Worm (Caenorhabditis elegans): ENCODE results near the gene F55A11.4.

The F55A11.4 gene

ce11 chrV:11818064-11818463 lies 47.8 kb downstream of the F55A11.4 start:
- TF ChIP-seq ets-4 (tag; optimal IDR thresholded peaks at IDR 0.05): no peak
- TF ChIP-seq ceh-34 (tag; optimal IDR thresholded peaks at IDR 0.05): no peak
- no peak for TF ChIP-seq pha-2 (tag; optimal IDR thresholded peaks at IDR 0.05)
- TF ChIP-seq C38D4.7 (GFP tag; optimal IDR thresholded peaks at IDR 0.05): no peak
- no peak for TF ChIP-seq ceh-45 (GFP tag; IDR thresholded peaks at IDR 0.05)
- no peak for TF ChIP-seq fkh-6 (tag; optimal IDR thresholded peaks at IDR 0.05)
- no peak for TF ChIP-seq ceh-48 (tag; optimal IDR thresholded peaks at IDR 0.05)
- no peak for TF ChIP-seq K09A11.1 (tag; optimal IDR thresholded peaks at IDR 0.05; ENCODE audit: insufficient read depth)
- no peak for TF ChIP-seq nfya-1 (tag; optimal IDR thresholded peaks at IDR 0.05)
- no peak for TF ChIP-seq elt-2 (tag; optimal IDR thresholded peaks at IDR 0.05)
- no peak for TF ChIP-seq che-1 (tag; optimal IDR thresholded peaks at IDR 0.05)
- no peak for TF ChIP-seq Y22D7AL.16 (tag; optimal IDR thresholded peaks at IDR 0.05)
- no peak for TF ChIP-seq unc-42 (tag; optimal IDR thresholded peaks at IDR 0.05)
- TF ChIP-seq ceh-9 (tag; optimal IDR thresholded peaks at IDR 0.05): no peak
- no peak for TF ChIP-seq pax-1 (tag; optimal IDR thresholded peaks at IDR 0.05)
- no peak for TF ChIP-seq gmeb-2 (tag; optimal IDR thresholded peaks at IDR 0.05)
- no peak for TF ChIP-seq ceh-30 (tag; optimal IDR thresholded peaks at IDR 0.05)
- no peak for TF ChIP-seq eyg-1 (tag; optimal IDR thresholded peaks at IDR 0.05)
- TF ChIP-seq sdc-2 (tag; optimal IDR thresholded peaks at IDR 0.05): no peak

- no peak for TF ChIP-seq tbx-7 (tag; optimal IDR thresholded peaks at IDR 0.05)
- no peak for TF ChIP-seq ceh-22 (tag; optimal IDR thresholded peaks at IDR 0.05)
- no peak for TF ChIP-seq fkh-6 (tag; optimal IDR thresholded peaks at IDR 0.05)
- no peak for TF ChIP-seq ztf-16 (tag; optimal IDR thresholded peaks at IDR 0.05)
These were observed 48.5 kb downstream of the F55A11.4 start for ce11 chrV:11818786-11819185.

- TF ChIP-seq tbx-7 (tag; optimal IDR thresholded peaks at IDR 0.05) (no peak), gmeb-2 (tag; optimal IDR thresholded peaks at IDR 0.05) (no peak), ceh-2 (tag; optimal IDR thresholded peaks at IDR 0.05) (no peak), unc-3 (GFP tag; conservative IDR thresholded peaks at IDR 0.05) (no peak), unc-3 (tag; optimal IDR thresholded peaks at IDR 0.05) (no peak), lim-6 (tag; optimal IDR thresholded peaks at IDR 0.05) (no peak), hlh-13 (GFP tag; optimal IDR thresholded peaks at IDR 0.05) (no peak), elt-2 (tag; optimal IDR thresholded peaks at IDR 0.05) (no peak), hlh-15 (tag; optimal IDR thresholded peaks at IDR 0.05) (no peak), ama-1 (optimal IDR thresholded peaks at IDR 0.05) (no peak), fkh-10 (GFP tag; optimal IDR thresholded peaks at IDR 0.05) (no peak)
These were observed 49.2 kb downstream of the F55A11.4 start for ce11 chrV:11819451-11819850.

- TF ChIP-seq elt-2 (tag; optimal IDR thresholded peaks at IDR 0.05) (peak; percentile 34), sox-4 (tag; optimal IDR thresholded peaks at IDR 0.05) (no peak)
These were observed 50.3 kb downstream of the F55A11.4 start for ce11 chrV:11820551-11820950.

- TF ChIP-seq ceh-48 (tag; optimal IDR thresholded peaks at IDR 0.05) (no peak), sox-4 (tag; optimal IDR thresholded peaks at IDR 0.05) (no peak), fkh-10 (GFP tag; optimal IDR thresholded peaks at IDR 0.05) (no peak), pat-9 (tag; optimal IDR thresholded peaks at IDR 0.05) (no peak), ceh-31 (tag; optimal IDR thresholded peaks at IDR 0.05) (no peak), zip-5 (tag; optimal IDR thresholded peaks at IDR 0.05) (no peak), unc-86 (tag; optimal IDR thresholded peaks at IDR 0.05) (no peak), C08G9.2 (tag; optimal IDR thresholded peaks at IDR 0.05) (no peak), pag-3 (tag; optimal IDR thresholded peaks at IDR 0.05; ENCODE audit: borderline replicate concordance) (no peak), lim-6 (tag; optimal IDR thresholded peaks at IDR 0.05) (no peak), ttx-3 (tag; optimal IDR thresholded peaks at IDR 0.05) (no peak), T23F11.4 (GFP tag; optimal IDR thresholded peaks at IDR 0.05) (no peak), K02D7.2 (tag; optimal IDR thresholded peaks at IDR 0.05) (no peak)
These were observed 52.2 kb downstream of the F55A11.4 start, which contains the start of gene pyc-1 for ce11 chrV:11822461-11822939. pyc-1 (minus strand) TSS chrV:11822529.

All from whole organism, late embryonic.